Fruit fly (Drosophila melanogaster) whole organism, pupa: ENCODE measurements around the gene CG6179.
A peak's percentile ranks its signal among the peaks of the same experiment; 100 is the strongest.

Source experiments
- CG14655 ChIP-seq: fragments of 200-800 bp; sonication (Bioruptor generic); optimal IDR thresholded peaks from 3 replicates; lab custom pipeline; 2017; ENCODE audit warnings: mild to moderate bottlenecking, missing biosample characterization, missing genetic modification reagents, missing genetic modification characterization
- CG32121 ChIP-seq: fragments of 200-800 bp; sonication (Bioruptor generic); IDR thresholded peaks from 2 replicates; pipeline ENCODE4 v1.3.6; 2022; ENCODE audit warnings: missing biosample characterization, missing genetic modification characterization
- CG4496 ChIP-seq: fragments of 200-800 bp; sonication (Bioruptor generic); IDR thresholded peaks from 3 replicates; pipeline ENCODE4 v1.3.6; 2022; ENCODE audit warnings: missing biosample characterization, missing genetic modification characterization
- CG8159 ChIP-seq: fragments of 200-800 bp; sonication (Bioruptor generic); optimal IDR thresholded peaks from 3 replicates; lab custom pipeline; 2018; ENCODE audit warnings: missing biosample characterization, mild to moderate bottlenecking, missing genetic modification characterization, moderate library complexity
- EcR ChIP-seq: fragments of 200-800 bp; sonication (Bioruptor generic); optimal IDR thresholded peaks from 3 replicates; lab custom pipeline; 2019; ENCODE audit warnings: missing biosample characterization, missing genetic modification characterization, mild to moderate bottlenecking, moderate library complexity, missing genetic modification reagents
- Snoo ChIP-seq: fragments of 200-800 bp; sonication (Bioruptor generic); optimal IDR thresholded peaks from 3 replicates; lab custom pipeline; 2017; ENCODE audit warnings: missing biosample characterization, mild to moderate bottlenecking, missing genetic modification characterization, inconsistent platforms
- gl ChIP-seq: fragments of 200-800 bp; sonication (Bioruptor generic); optimal IDR thresholded peaks from 2 replicates; lab custom pipeline; 2018; ENCODE audit warnings: missing biosample characterization, mild to moderate bottlenecking, missing genetic modification characterization

- TF ChIP-seq gl, result no peak
- no peak for TF ChIP-seq Snoo (tag; lab: Kevin White, UChicago)
- no peak for TF ChIP-seq CG4496
- no peak for TF ChIP-seq CG8159 (tag; lab: Kevin White, UChicago)
- TF ChIP-seq EcR (GFP tag; lab: Kevin White, UChicago), result peak; percentile 75
- no peak for TF ChIP-seq CG32121 (GFP tag; lab: Robert Waterston, UW)
- TF ChIP-seq CG14655, result no peak
These were observed 15.3 kb downstream of the CG6179 start for dm6 chrX:18395157-18395556.
